Worm (Caenorhabditis elegans): ENCODE measurements around the gene F21C10.5.

Gene F21C10.5

DNA sequence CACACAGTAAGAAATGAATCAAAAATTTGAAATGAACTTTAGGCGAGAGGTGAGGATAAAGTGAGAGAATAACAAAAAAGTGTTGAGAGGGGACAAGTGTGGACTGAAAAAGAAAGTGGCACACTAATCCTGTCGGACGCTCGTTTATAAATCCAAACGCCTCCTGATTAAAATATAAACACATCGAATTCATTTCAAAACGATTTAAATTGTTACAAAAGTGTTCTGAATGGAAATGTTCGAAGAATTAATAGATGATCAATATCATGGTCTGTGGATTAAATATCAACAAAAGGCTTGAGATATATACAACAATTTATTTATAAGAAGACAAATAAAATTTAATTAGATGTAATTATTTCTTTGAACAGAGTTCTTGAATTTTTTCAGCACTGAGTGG lies 42.6 kb downstream of the F21C10.5 start, which contains the start of gene B0222.11:
Gene B0222.11, minus strand, starts transcription at position 101 of the 400 bp plus-strand sequence.
- TF ChIP-seq pbrm-1 (GFP tag; IDR thresholded peaks at IDR 0.05) = no peak
- TF ChIP-seq attf-3 (GFP tag; conservative IDR thresholded peaks at IDR 0.05) = no peak
- TF ChIP-seq nhr-90 (tag; optimal IDR thresholded peaks at IDR 0.05) = no peak
- TF ChIP-seq lin-35 (GFP tag; optimal IDR thresholded peaks at IDR 0.05) = no peak
- TF ChIP-seq rcor-1 (GFP tag; IDR thresholded peaks at IDR 0.05) = no peak
- no peak for TF ChIP-seq aptf-3 (GFP tag; IDR thresholded peaks at IDR 0.05)
- TF ChIP-seq let-526 (GFP tag; IDR thresholded peaks at IDR 0.05) = no peak

DNA sequence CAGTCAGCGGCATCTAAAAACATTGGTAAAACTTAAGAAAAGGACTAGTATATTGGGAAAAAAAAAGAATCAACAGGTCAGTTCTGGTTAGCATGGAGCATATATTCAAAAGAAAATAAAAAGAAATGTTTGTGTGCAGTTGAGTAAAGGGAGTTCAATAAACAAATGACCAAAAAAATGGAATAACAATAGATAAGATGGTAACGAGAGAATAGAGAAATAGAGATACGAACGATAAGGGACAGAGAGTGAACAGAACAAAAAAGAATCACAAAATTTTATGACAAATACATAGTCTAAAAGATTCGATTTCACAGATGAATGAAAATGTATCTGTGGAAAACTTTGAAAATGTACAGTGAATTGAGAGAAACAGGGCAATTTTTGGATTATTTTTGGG lies 47.5 kb downstream of the F21C10.5 start, which contains the start of gene gad-3:
Gene gad-3, minus strand, starts transcription at position 17 of the 400 bp plus-strand sequence.
- no peak for TF ChIP-seq attf-3 (GFP tag; conservative IDR thresholded peaks at IDR 0.05)
- TF ChIP-seq tbp1 (GFP tag; optimal IDR thresholded peaks at IDR 0.05) = no peak
- no peak for TF ChIP-seq B0035.1 (tag; optimal IDR thresholded peaks at IDR 0.05)
- no peak for TF ChIP-seq him-1 (tag; optimal IDR thresholded peaks at IDR 0.05)
- TF ChIP-seq nhr-80 (tag; optimal IDR thresholded peaks at IDR 0.05) = peak; percentile 60
- no peak for TF ChIP-seq ceh-100 (GFP tag; IDR thresholded peaks at IDR 0.05)
- no peak for TF ChIP-seq ztf-26 (tag; optimal IDR thresholded peaks at IDR 0.05)

DNA sequence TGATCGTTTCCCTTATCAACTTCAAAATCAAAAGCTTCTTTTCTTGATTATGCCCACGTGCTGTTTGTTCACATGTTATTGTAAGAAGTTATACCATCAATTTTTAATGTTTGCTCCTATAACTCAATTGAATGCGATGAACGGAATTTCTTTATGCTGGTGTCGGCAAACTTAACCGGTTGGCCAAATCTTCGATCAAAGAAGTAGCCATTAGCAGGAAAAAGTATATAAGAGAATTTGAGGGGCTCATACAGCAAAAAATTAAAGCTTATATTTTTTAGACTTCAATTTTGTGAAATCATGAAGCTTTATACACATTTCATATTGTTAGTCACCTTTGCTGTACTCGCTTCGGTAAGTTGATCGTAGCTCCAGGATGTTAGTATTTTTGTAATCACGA lies 48.3 kb downstream of the F21C10.5 start, which contains the start of gene pqn-16:
Gene pqn-16, plus strand, starts transcription at position 301 of the 400 bp plus-strand sequence.
- TF ChIP-seq cebp-1 (GFP tag; IDR thresholded peaks at IDR 0.05) = no peak
- TF ChIP-seq cebp-1 (tag; optimal IDR thresholded peaks at IDR 0.05) = no peak
- no peak for TF ChIP-seq repo-1 (tag; optimal IDR thresholded peaks at IDR 0.05)
- TF ChIP-seq rpc-1 (optimal IDR thresholded peaks at IDR 0.05) = no peak
- TF ChIP-seq rpc-1 (tag; optimal IDR thresholded peaks at IDR 0.05) = no peak
- no peak for TF ChIP-seq snpc-3.4 (tag; optimal IDR thresholded peaks at IDR 0.05)
- TF ChIP-seq ceh-100 (GFP tag; IDR thresholded peaks at IDR 0.05) = no peak
- no peak for TF ChIP-seq unc-62 (GFP tag; optimal IDR thresholded peaks at IDR 0.05)
- no peak for TF ChIP-seq nhr-80 (tag; optimal IDR thresholded peaks at IDR 0.05)
- no peak for TF ChIP-seq F39B2.1 (GFP tag; IDR thresholded peaks at IDR 0.05)
- no peak for TF ChIP-seq madf-6 (GFP tag; IDR thresholded peaks at IDR 0.05)
- no peak for TF ChIP-seq snpc-1.1 (tag; optimal IDR thresholded peaks at IDR 0.05; ENCODE audit: insufficient read depth)
- no peak for TF ChIP-seq lin-35 (GFP tag; optimal IDR thresholded peaks at IDR 0.05)
- no peak for TF ChIP-seq bed-1 (GFP tag; IDR thresholded peaks at IDR 0.05)
- no peak for TF ChIP-seq Y53G8AR.9 (GFP tag; conservative IDR thresholded peaks at IDR 0.05)

DNA sequence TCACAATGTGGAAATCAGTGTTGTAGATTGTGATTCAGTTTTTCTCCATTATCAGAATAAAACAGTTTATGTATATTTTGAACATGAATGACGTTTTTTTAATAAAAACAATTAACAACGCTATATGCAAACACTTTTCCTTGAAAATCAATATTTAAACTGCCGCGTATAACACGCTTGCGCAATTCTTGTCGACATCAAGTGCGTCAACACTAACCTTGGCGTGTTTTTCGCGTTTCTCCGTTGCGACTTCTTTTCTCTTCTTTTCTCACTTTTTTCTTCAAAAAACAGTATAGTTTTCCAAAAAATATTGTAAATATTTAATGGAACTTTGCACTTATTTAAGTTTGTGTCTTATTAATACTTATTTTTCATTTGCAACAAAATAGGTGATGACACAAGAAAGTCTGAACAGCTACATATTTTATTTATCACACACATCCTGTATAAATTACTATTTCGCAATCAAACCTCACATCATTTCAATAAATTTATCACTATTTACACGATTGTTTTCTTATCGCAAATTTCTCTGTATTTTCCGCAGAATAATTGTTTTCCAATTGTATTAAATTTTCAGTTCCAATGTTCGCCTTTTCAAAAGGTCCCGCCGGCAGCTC lies 49.9 kb downstream of the F21C10.5 start, which contains the start of gene spas-1:
Gene spas-1, plus strand, starts transcription at position 572 of the 620 bp plus-strand sequence.
- TF ChIP-seq ZK185.1 (tag; optimal IDR thresholded peaks at IDR 0.05; ENCODE audit: poor library complexity, severe bottlenecking) (peak; percentile 46), cebp-1 (GFP tag; IDR thresholded peaks at IDR 0.05) (0 out of 2 replicates have a peak, but pooled peaks have one; percentile 37), cebp-1 (tag; optimal IDR thresholded peaks at IDR 0.05) (peak; percentile 89), B0336.3 (GFP tag; IDR thresholded peaks at IDR 0.05) (peak; percentile 67), dpl-1 (GFP tag; optimal IDR thresholded peaks at IDR 0.05) (peak; percentile 91), ama-1 (optimal IDR thresholded peaks at IDR 0.05) (no peak), ama-1 (GFP tag; optimal IDR thresholded peaks at IDR 0.05) (no peak), sptf-2 (GFP tag; optimal IDR thresholded peaks at IDR 0.05) (no peak), efl-1 (GFP tag; optimal IDR thresholded peaks at IDR 0.05) (peak; percentile 79), ceh-40 (GFP tag; IDR thresholded peaks at IDR 0.05) (no peak), pha-4 (tag; optimal IDR thresholded peaks at IDR 0.05) (peak; percentile 81), ztf-28 (GFP tag; IDR thresholded peaks at IDR 0.05) (no peak), lsy-27 (tag; optimal IDR thresholded peaks at IDR 0.05; ENCODE audit: borderline replicate concordance, insufficient read depth) (no peak), xnd-1 (tag; optimal IDR thresholded peaks at IDR 0.05) (peak; percentile 40), hmg-20 (GFP tag; IDR thresholded peaks at IDR 0.05) (no peak), F39B2.1 (GFP tag; IDR thresholded peaks at IDR 0.05) (no peak), egl-44 (GFP tag; IDR thresholded peaks at IDR 0.05) (no peak), B0035.1 (tag; optimal IDR thresholded peaks at IDR 0.05) (peak; percentile 10), hsf-1 (GFP tag; IDR thresholded peaks at IDR 0.05) (no peak), Y56A3A.18 (GFP tag; IDR thresholded peaks at IDR 0.05) (peak; percentile 49; the same call in 1 of the 2 replicates), attf-6 (GFP tag; IDR thresholded peaks at IDR 0.05) (no peak), madf-10 (tag; optimal IDR thresholded peaks at IDR 0.05) (peak; percentile 52), F55B11.4 (tag; optimal IDR thresholded peaks at IDR 0.05; ENCODE audit: borderline replicate concordance, insufficient read depth) (no peak)

All from whole organism, young adult.